Worm (Caenorhabditis elegans) whole organism, young adult: ENCODE measurements around the gene fbxa-65.

Experiments
- F10E7.11 ChIP-seq: sonication (generic microtip); optimal IDR thresholded peaks from 2 replicates; lab custom pipeline; 2017; ENCODE audit warnings: mild to moderate bottlenecking, missing genetic modification characterization, moderate library complexity, missing compliant biosample characterization
- ama-1 ChIP-seq, 3 experiments: fragments of 150-350 bp in 1 of 3; sonication (generic microtip) in 2 of 3; optimal IDR thresholded peaks; 2 replicates each; lab custom pipeline; 2014 to 2018; ENCODE audit warnings: missing biosample characterization in 2 of 3, missing genetic modification characterization in 2 of 3, missing genetic modification reagents in 2 of 3
- ceh-27 ChIP-seq: fragments of 200-800 bp; sonication (Bioruptor generic); optimal IDR thresholded peaks from 2 replicates; lab custom pipeline; 2018; ENCODE audit warnings: mild to moderate bottlenecking, missing genetic modification characterization, moderate library complexity, missing compliant biosample characterization
- ceh-79 ChIP-seq: sonication (generic microtip); optimal IDR thresholded peaks from 2 replicates; lab custom pipeline; 2017; ENCODE audit warnings: mild to moderate bottlenecking, missing genetic modification characterization, missing compliant biosample characterization
- mel-28 ChIP-seq: sonication (generic microtip); optimal IDR thresholded peaks from 2 replicates; lab custom pipeline; 2016; ENCODE audit warnings: borderline replicate concordance, mild to moderate bottlenecking, missing genetic modification characterization, missing compliant biosample characterization
- snpc-1.3 ChIP-seq: sonication (generic microtip); optimal IDR thresholded peaks from 2 replicates; lab custom pipeline; 2017; ENCODE audit warnings: missing genetic modification characterization, mild to moderate bottlenecking, missing compliant biosample characterization, antibody characterized with exemption, moderate library complexity, missing genotype, missing genetic modification reagents; ENCODE audit not compliant: insufficient read depth
- zim-3 ChIP-seq: sonication (generic microtip); optimal IDR thresholded peaks from 2 replicates; lab custom pipeline; 2017; ENCODE audit warnings: mild to moderate bottlenecking, missing genetic modification characterization, moderate library complexity, missing compliant biosample characterization
- ztf-25 ChIP-seq: fragments of 200-800 bp; sonication (Bioruptor generic); IDR thresholded peaks from 2 replicates; pipeline ENCODE4 v1.3.6; 2022; ENCODE audit warnings: missing genetic modification reagents, missing genetic modification characterization, missing compliant biosample characterization

- TF ChIP-seq mel-28 (tag; lab: Kevin White, UChicago) = no peak
- no peak for TF ChIP-seq ceh-79 (tag; lab: Kevin White, UChicago)
- no peak for TF ChIP-seq zim-3 (tag; lab: Kevin White, UChicago)
- TF ChIP-seq ceh-27 (GFP tag; lab: Kevin White, UChicago) = no peak
- no peak for TF ChIP-seq snpc-1.3 (tag; lab: Kevin White, UChicago)
- no peak for TF ChIP-seq F10E7.11 (tag; lab: Kevin White, UChicago)
- TF ChIP-seq ama-1 (optimal IDR thresholded peaks at IDR 0.05; lab: Kevin White, UChicago) = no peak
- no peak for TF ChIP-seq ama-1 (GFP tag; optimal IDR thresholded peaks at IDR 0.05; lab: Kevin White, UChicago)
- TF ChIP-seq ztf-25 (GFP tag; lab: Robert Waterston, UW) = no peak
Measured at ce11 chrV:3376973-3377372, 30.7 kb upstream of the fbxa-65 start, which contains the start of gene srbc-2.
